Worm (Caenorhabditis elegans) whole organism, young adult: ENCODE measurements around the gene F54D12.1.

ENCODE experiments used
- F22D6.2 ChIP-seq: sonication (generic microtip); optimal IDR thresholded peaks from 2 replicates; lab custom pipeline; 2016; ENCODE audit warnings: mild to moderate bottlenecking, missing genetic modification characterization, missing compliant biosample characterization
- snpc-3.4 ChIP-seq: sonication (generic microtip); optimal IDR thresholded peaks from 2 replicates; lab custom pipeline; 2017; ENCODE audit warnings: missing genetic modification characterization, mild to moderate bottlenecking, missing compliant biosample characterization, antibody characterized with exemption, moderate library complexity, missing genotype, missing genetic modification reagents
- ztf-25 ChIP-seq: fragments of 200-800 bp; sonication (Bioruptor generic); IDR thresholded peaks from 2 replicates; pipeline ENCODE4 v1.3.6; 2022; ENCODE audit warnings: missing genetic modification reagents, missing genetic modification characterization, missing compliant biosample characterization

- TF ChIP-seq snpc-3.4 (tag; lab: Kevin White, UChicago) (no peak), ztf-25 (no peak), F22D6.2 (tag; lab: Kevin White, UChicago) (no peak)
These were observed 23.4 kb upstream of the F54D12.1 start for ce11 chrII:1376795-1377194.
